Worm (Caenorhabditis elegans) whole organism, L4/young adult: Measurements from ENCODE around the gene tbx-35.

Experiments
- W03F9.2 ChIP-seq: fragments of 150-350 bp; optimal IDR thresholded peaks from 2 replicates; lab custom pipeline; 2014; ENCODE audit warnings: missing biosample characterization, missing genetic modification characterization
- dao-5 ChIP-seq: sonication (generic microtip); optimal IDR thresholded peaks from 2 replicates; lab custom pipeline; 2016; ENCODE audit warnings: missing genotype, missing genetic modification characterization, moderate library complexity, missing compliant biosample characterization
- him-1 ChIP-seq: sonication (generic microtip); optimal IDR thresholded peaks from 2 replicates; lab custom pipeline; 2016; ENCODE audit warnings: missing genotype, missing genetic modification reagents, missing genetic modification characterization, missing compliant biosample characterization

- no peak for TF ChIP-seq him-1
- TF ChIP-seq W03F9.2 (tag; lab: Kevin White, UChicago), result no peak
- TF ChIP-seq dao-5 (tag; lab: Kevin White, UChicago), result no peak
Observed at ce11 chrII:5549746-5550145, 24.5 kb upstream of the tbx-35 start, which contains the start of gene C17C3.6.
